Worm (Caenorhabditis elegans) whole organism, early embryonic: ENCODE data around the gene pfkb-1.2.

Source experiments
- ama-1 ChIP-seq: fragments of 150-350 bp; optimal IDR thresholded peaks from 2 replicates; lab custom pipeline; 2014
- hmg-4 ChIP-seq: fragments of 200-800 bp; sonication (Bioruptor generic); optimal IDR thresholded peaks from 2 replicates; lab custom pipeline; 2018; ENCODE audit warnings: mild to moderate bottlenecking, missing genetic modification characterization, missing compliant biosample characterization

- no peak for TF ChIP-seq hmg-4 (GFP tag; lab: Kevin White, UChicago)
- no peak for TF ChIP-seq ama-1
Measured at ce11 chrIV:5939122-5939521, 2.6 kb upstream of the pfkb-1.2 start, which contains the start of gene mcu-1.
